Fruit fly (Drosophila melanogaster): ENCODE data around the gene CG8209.

Gene CG8209

dm6 chr3L:7947880-7948286 is 28.3 kb upstream of the CG8209 start, which contains the start of gene exex:
exex (plus strand) TSS chr3L:7948186.
- TF ChIP-seq Dll (optimal IDR thresholded peaks at IDR 0.05), result no peak
- no peak for TF ChIP-seq EcR (GFP tag; optimal IDR thresholded peaks at IDR 0.05)
- no peak for TF ChIP-seq pan (optimal IDR thresholded peaks at IDR 0.05)
- no peak for TF ChIP-seq psq (optimal IDR thresholded peaks at IDR 0.05)
- TF ChIP-seq usp (GFP tag; optimal IDR thresholded peaks at IDR 0.05), result no peak
- TF ChIP-seq CG8478 (optimal IDR thresholded peaks at IDR 0.05), result peak; percentile 17

dm6 chr3L:7949778-7950177 is 26.4 kb upstream of the CG8209 start:
- TF ChIP-seq pan (optimal IDR thresholded peaks at IDR 0.05) (no peak), usp (GFP tag; optimal IDR thresholded peaks at IDR 0.05) (no peak), EcR (GFP tag; optimal IDR thresholded peaks at IDR 0.05) (no peak), psq (optimal IDR thresholded peaks at IDR 0.05) (no peak), CG8478 (optimal IDR thresholded peaks at IDR 0.05) (no peak), Dll (optimal IDR thresholded peaks at IDR 0.05) (no peak)

dm6 chr3L:7951841-7952240 is 24.4 kb upstream of the CG8209 start:
- TF ChIP-seq pan (optimal IDR thresholded peaks at IDR 0.05) (no peak), CG8478 (optimal IDR thresholded peaks at IDR 0.05) (no peak), EcR (GFP tag; optimal IDR thresholded peaks at IDR 0.05) (no peak), usp (GFP tag; optimal IDR thresholded peaks at IDR 0.05) (no peak), Dll (optimal IDR thresholded peaks at IDR 0.05) (no peak), psq (optimal IDR thresholded peaks at IDR 0.05) (no peak)

dm6 chr3L:7952560-7952959 is 23.6 kb upstream of the CG8209 start:
- TF ChIP-seq CG8478 (optimal IDR thresholded peaks at IDR 0.05), result no peak
- TF ChIP-seq EcR (GFP tag; optimal IDR thresholded peaks at IDR 0.05), result no peak
- TF ChIP-seq usp (GFP tag; optimal IDR thresholded peaks at IDR 0.05), result no peak
- TF ChIP-seq pan (optimal IDR thresholded peaks at IDR 0.05), result no peak
- no peak for TF ChIP-seq Dll (optimal IDR thresholded peaks at IDR 0.05)
- TF ChIP-seq psq (optimal IDR thresholded peaks at IDR 0.05), result no peak

- TF ChIP-seq EcR (GFP tag; optimal IDR thresholded peaks at IDR 0.05) (no peak), psq (optimal IDR thresholded peaks at IDR 0.05) (no peak), CG8478 (optimal IDR thresholded peaks at IDR 0.05) (no peak), usp (GFP tag; optimal IDR thresholded peaks at IDR 0.05) (no peak), Dll (optimal IDR thresholded peaks at IDR 0.05) (no peak), pan (optimal IDR thresholded peaks at IDR 0.05) (no peak)
Measured at dm6 chr3L:7952978-7953377, 23.2 kb upstream of the CG8209 start.

dm6 chr3L:7953728-7954127 is 22.5 kb upstream of the CG8209 start:
- no peak for TF ChIP-seq pan (optimal IDR thresholded peaks at IDR 0.05)
- TF ChIP-seq Dll (optimal IDR thresholded peaks at IDR 0.05), result no peak
- TF ChIP-seq EcR (GFP tag; optimal IDR thresholded peaks at IDR 0.05), result no peak
- no peak for TF ChIP-seq usp (GFP tag; optimal IDR thresholded peaks at IDR 0.05)
- no peak for TF ChIP-seq CG8478 (optimal IDR thresholded peaks at IDR 0.05)
- TF ChIP-seq psq (optimal IDR thresholded peaks at IDR 0.05), result no peak

dm6 chr3L:7954967-7955366 is 21.2 kb upstream of the CG8209 start:
- TF ChIP-seq psq (optimal IDR thresholded peaks at IDR 0.05) (no peak), EcR (GFP tag; optimal IDR thresholded peaks at IDR 0.05) (no peak), Dll (optimal IDR thresholded peaks at IDR 0.05) (no peak), usp (GFP tag; optimal IDR thresholded peaks at IDR 0.05) (no peak), pan (optimal IDR thresholded peaks at IDR 0.05) (no peak), CG8478 (optimal IDR thresholded peaks at IDR 0.05) (no peak)

- TF ChIP-seq EcR (GFP tag; optimal IDR thresholded peaks at IDR 0.05) (no peak), CG8478 (optimal IDR thresholded peaks at IDR 0.05) (no peak), psq (optimal IDR thresholded peaks at IDR 0.05) (no peak), Dll (optimal IDR thresholded peaks at IDR 0.05) (no peak), usp (GFP tag; optimal IDR thresholded peaks at IDR 0.05) (no peak), pan (optimal IDR thresholded peaks at IDR 0.05) (no peak)
Measured at dm6 chr3L:7956718-7957117, 19.5 kb upstream of the CG8209 start.

dm6 chr3L:7958083-7958482 is 18.1 kb upstream of the CG8209 start:
- TF ChIP-seq CG8478 (optimal IDR thresholded peaks at IDR 0.05) (no peak), EcR (GFP tag; optimal IDR thresholded peaks at IDR 0.05) (no peak), psq (optimal IDR thresholded peaks at IDR 0.05) (no peak), usp (GFP tag; optimal IDR thresholded peaks at IDR 0.05) (no peak), pan (optimal IDR thresholded peaks at IDR 0.05) (no peak)

dm6 chr3L:7958590-7959180 is 17.5 kb upstream of the CG8209 start:
- no peak for TF ChIP-seq Dll (optimal IDR thresholded peaks at IDR 0.05)
- no peak for TF ChIP-seq usp (GFP tag; optimal IDR thresholded peaks at IDR 0.05)
- TF ChIP-seq pan (optimal IDR thresholded peaks at IDR 0.05), result no peak
- no peak for TF ChIP-seq psq (optimal IDR thresholded peaks at IDR 0.05)
- no peak for TF ChIP-seq CG8478 (optimal IDR thresholded peaks at IDR 0.05)
- no peak for TF ChIP-seq EcR (GFP tag; optimal IDR thresholded peaks at IDR 0.05)

dm6 chr3L:7960707-7961695 is 15.2 kb upstream of the CG8209 start:
- TF ChIP-seq pan (optimal IDR thresholded peaks at IDR 0.05) (no peak), Dll (optimal IDR thresholded peaks at IDR 0.05) (no peak), EcR (GFP tag; optimal IDR thresholded peaks at IDR 0.05) (no peak), psq (optimal IDR thresholded peaks at IDR 0.05) (no peak)

All from whole organism.